Worm (Caenorhabditis elegans) whole organism, L3 larva: ENCODE measurements around the gene irld-45.

Source experiments
- aly-2 ChIP-seq: fragments of 150-350 bp; optimal IDR thresholded peaks from 2 replicates; lab custom pipeline; 2014; ENCODE audit warnings: missing biosample characterization, missing genetic modification characterization
- ceh-16 ChIP-seq: sonication (generic microtip); optimal IDR thresholded peaks from 2 replicates; lab custom pipeline; 2017; ENCODE audit warnings: missing biosample characterization, missing genetic modification characterization
- elt-1 ChIP-seq: fragments of 150-350 bp; optimal IDR thresholded peaks from 2 replicates; lab custom pipeline; 2014; ENCODE audit warnings: missing biosample characterization, missing genetic modification characterization
- elt-3 ChIP-seq, 3 experiments: fragments of 150-350 bp in 1 of 3; sonication (generic microtip) in 2 of 3; optimal IDR thresholded peaks; 2 replicates in 2 of 3; 4 replicates in 1 of 3; lab custom pipeline; 2014 to 2017; ENCODE audit warnings: missing biosample characterization in 3 of 3, missing genetic modification characterization in 3 of 3
- fkh-10 ChIP-seq: sonication (generic microtip); optimal IDR thresholded peaks from 2 replicates; lab custom pipeline; 2017; ENCODE audit warnings: missing biosample characterization, missing genetic modification reagents, missing genetic modification characterization
- fos-1 ChIP-seq: fragments of 150-350 bp; optimal IDR thresholded peaks from 2 replicates; lab custom pipeline; 2014; ENCODE audit warnings: missing biosample characterization, missing genetic modification characterization
- nfya-1 ChIP-seq: sonication (generic microtip); optimal IDR thresholded peaks from 2 replicates; lab custom pipeline; 2017; ENCODE audit warnings: missing genetic modification characterization, mild to moderate bottlenecking, missing compliant biosample characterization, antibody characterized with exemption, moderate library complexity; ENCODE audit not compliant: insufficient read depth
- nhr-237 ChIP-seq: fragments of 150-350 bp; optimal IDR thresholded peaks from 2 replicates; lab custom pipeline; 2014; ENCODE audit warnings: missing biosample characterization, missing genetic modification characterization
- nhr-28 ChIP-seq: fragments of 150-350 bp; optimal IDR thresholded peaks from 2 replicates; lab custom pipeline; 2014; ENCODE audit warnings: missing biosample characterization, missing genetic modification characterization
- nhr-76 ChIP-seq: fragments of 150-350 bp; sonication (generic microtip); optimal IDR thresholded peaks from 5 replicates; lab custom pipeline; 2014; ENCODE audit warnings: missing biosample characterization, missing genetic modification characterization
- pha-4 ChIP-seq: fragments of 150-350 bp; optimal IDR thresholded peaks from 2 replicates; lab custom pipeline; 2014; ENCODE audit warnings: missing biosample characterization, missing genetic modification reagents, missing genetic modification characterization
- sea-2 ChIP-seq: fragments of 150-350 bp; sonication (generic microtip); optimal IDR thresholded peaks from 4 replicates; lab custom pipeline; 2014; ENCODE audit warnings: missing biosample characterization, missing genetic modification reagents, missing genetic modification characterization
- ztf-11 ChIP-seq: fragments of 150-350 bp; optimal IDR thresholded peaks from 2 replicates; lab custom pipeline; 2014; ENCODE audit warnings: missing biosample characterization, missing genetic modification characterization

- TF ChIP-seq fos-1 (tag; lab: Kevin White, UChicago) (no peak), aly-2 (tag; lab: Kevin White, UChicago) (no peak), fkh-10 (GFP tag; lab: Kevin White, UChicago) (no peak), elt-1 (tag; lab: Kevin White, UChicago) (no peak), ceh-16 (tag; lab: Kevin White, UChicago) (no peak), nhr-237 (no peak), pha-4 (tag; lab: Kevin White, UChicago) (no peak), sea-2 (GFP tag; lab: Kevin White, UChicago) (no peak), elt-3 (tag; optimal IDR thresholded peaks at IDR 0.05; lab: Kevin White, UChicago) (no peak), nhr-28 (no peak), nhr-76 (tag; lab: Kevin White, UChicago) (no peak), nfya-1 (tag; lab: Kevin White, UChicago) (no peak), ztf-11 (no peak)
These were observed 17.0 kb upstream of the irld-45 start, which contains the start of gene Y46H3D.8 for ce11 chrV:1631148-1631547.
